Fruit fly (Drosophila melanogaster) whole organism, adult: Measurements from ENCODE around the gene eIF2D.

Experiments used
- Hr96 ChIP-seq: fragments of 200-800 bp; sonication (Bioruptor generic); optimal IDR thresholded peaks from 2 replicates; lab custom pipeline; 2016; ENCODE audit warnings: missing biosample characterization, missing genetic modification characterization
- bab1 ChIP-seq: fragments of 200-800 bp; sonication (Bioruptor generic); optimal IDR thresholded peaks from 3 replicates; lab custom pipeline; 2019; ENCODE audit warnings: missing biosample characterization, mild to moderate bottlenecking, missing genetic modification characterization, moderate library complexity
- cic ChIP-seq: fragments of 200-800 bp; sonication (Bioruptor generic); optimal IDR thresholded peaks from 2 replicates; lab custom pipeline; 2017; ENCODE audit warnings: missing biosample characterization, mild to moderate bottlenecking, missing genetic modification characterization, moderate library complexity
- cnc ChIP-seq, 2 experiments: fragments of >200 bp; optimal IDR thresholded peaks; 2 replicates each; lab custom pipeline; 2017

- TF ChIP-seq bab1 (GFP tag; lab: Kevin White, UChicago) (no peak), cnc (optimal IDR thresholded peaks at IDR 0.05; lab: Kevin White, UChicago) (no peak), Hr96 (GFP tag; lab: Kevin White, UChicago) (no peak), cic (GFP tag; lab: Kevin White, UChicago) (peak; percentile 60)
Observed at dm6 chr3R:29111795-29112194, 39.8 kb downstream of the eIF2D start.
